Fruit fly (Drosophila melanogaster) whole organism, embryonic: ENCODE measurements around the gene CG32483.

Source experiments
- CG10209 ChIP-seq: fragments of 200-800 bp; sonication (Bioruptor generic); optimal IDR thresholded peaks from 3 replicates; lab custom pipeline; 2017; ENCODE audit warnings: missing biosample characterization, mild to moderate bottlenecking, missing genetic modification characterization, missing genetic modification reagents
- CG13775 ChIP-seq: fragments of 200-800 bp; sonication (Bioruptor generic); optimal IDR thresholded peaks from 3 replicates; lab custom pipeline; 2017; ENCODE audit warnings: missing biosample characterization, mild to moderate bottlenecking, missing genetic modification characterization
- CG15514 ChIP-seq: fragments of 200-800 bp; sonication (Bioruptor generic); optimal IDR thresholded peaks from 3 replicates; lab custom pipeline; 2017; ENCODE audit warnings: missing biosample characterization, missing genetic modification characterization, mild to moderate bottlenecking, moderate library complexity, missing genetic modification reagents
- CG3281 ChIP-seq: fragments of 200-800 bp; sonication (Bioruptor generic); optimal IDR thresholded peaks from 3 replicates; lab custom pipeline; 2017; ENCODE audit warnings: missing biosample characterization, mild to moderate bottlenecking, missing genetic modification characterization
- CG5953 ChIP-seq: fragments of 200-800 bp; sonication (Bioruptor generic); IDR thresholded peaks from 2 replicates; pipeline ENCODE4 v1.3.6; 2022; ENCODE audit warnings: missing biosample characterization, missing genetic modification characterization
- CG7556 ChIP-seq: fragments of 200-800 bp; sonication (Bioruptor generic); optimal IDR thresholded peaks from 2 replicates; lab custom pipeline; 2017; ENCODE audit warnings: missing biosample characterization, mild to moderate bottlenecking, missing genetic modification characterization
- MBD-R2 ChIP-seq: fragments of 200-800 bp; sonication (Bioruptor generic); IDR thresholded peaks from 2 replicates; pipeline ENCODE4 v1.3.6; 2022; ENCODE audit warnings: missing biosample characterization, missing genetic modification characterization
- MESR4 ChIP-seq: fragments of 200-800 bp; sonication (Bioruptor generic); optimal IDR thresholded peaks from 2 replicates; lab custom pipeline; 2018; ENCODE audit warnings: missing biosample characterization, mild to moderate bottlenecking, missing genetic modification characterization, moderate library complexity
- Spps ChIP-seq: fragments of 200-800 bp; sonication (Bioruptor generic); optimal IDR thresholded peaks from 2 replicates; lab custom pipeline; 2018; ENCODE audit warnings: missing biosample characterization, mild to moderate bottlenecking, missing genetic modification characterization
- amos ChIP-seq: fragments of 200-800 bp; sonication (Bioruptor generic); IDR thresholded peaks from 2 replicates; pipeline ENCODE4 v1.3.6; 2022; ENCODE audit warnings: missing biosample characterization, missing genetic modification characterization; ENCODE audit not compliant: partially characterized antibody
- gsb ChIP-seq: fragments of 200-800 bp; sonication (Bioruptor generic); IDR thresholded peaks from 2 replicates; pipeline ENCODE4 v1.3.6; 2022; ENCODE audit warnings: missing biosample characterization, missing genetic modification characterization
- ind ChIP-seq: fragments of 200-800 bp; sonication (Bioruptor generic); optimal IDR thresholded peaks from 3 replicates; lab custom pipeline; 2016; ENCODE audit warnings: missing biosample characterization, missing genetic modification characterization
- lmd ChIP-seq: fragments of 200-800 bp; sonication (Bioruptor generic); IDR thresholded peaks from 2 replicates; pipeline ENCODE4 v1.3.6; 2022; ENCODE audit warnings: missing biosample characterization, missing genetic modification characterization
- phol ChIP-seq: fragments of 200-800 bp; sonication (Bioruptor generic); optimal IDR thresholded peaks from 3 replicates; lab custom pipeline; 2018; ENCODE audit warnings: missing biosample characterization, mild to moderate bottlenecking, missing genetic modification characterization, moderate library complexity

DNA sequence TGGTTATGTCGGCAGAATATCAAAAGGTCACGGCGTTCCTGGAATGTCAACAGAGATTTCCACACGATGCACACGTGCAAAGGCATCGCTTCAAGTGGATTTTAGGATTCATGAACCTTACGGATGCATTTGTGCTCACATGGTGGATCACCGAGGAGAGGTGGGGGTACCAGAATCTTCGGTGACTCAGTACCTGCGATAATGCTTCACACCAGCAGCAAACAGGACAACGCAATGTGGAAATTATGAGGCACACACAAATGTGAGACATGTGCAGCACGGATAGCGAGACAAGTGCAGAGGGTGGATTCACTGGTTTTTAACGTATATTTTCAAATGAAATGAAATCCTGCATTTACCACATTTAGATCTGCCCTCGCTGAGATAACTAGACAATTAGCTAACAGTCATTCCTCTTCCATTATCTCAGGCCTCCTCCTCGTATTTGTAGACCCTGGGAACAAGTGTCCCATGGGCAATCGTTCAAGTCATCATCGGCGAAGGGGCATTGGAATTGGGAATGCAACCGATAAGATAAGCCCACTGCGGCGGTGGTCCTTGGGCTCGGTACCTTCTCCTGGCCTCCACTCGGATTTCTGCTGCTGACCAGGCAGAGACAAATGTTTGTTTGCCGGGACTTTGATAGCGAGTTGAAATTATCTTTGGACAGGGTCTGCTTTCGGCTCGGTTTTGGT lies 36.8 kb upstream of the CG32483 start:
- TF ChIP-seq amos (GFP tag; lab: Robert Waterston, UW) (no peak), phol (no peak), gsb (GFP tag; lab: Robert Waterston, UW) (no peak), CG3281 (GFP tag; lab: Kevin White, UChicago) (no peak), CG10209 (no peak), MESR4 (no peak), CG7556 (GFP tag; lab: Kevin White, UChicago) (no peak), CG13775 (GFP tag; lab: Kevin White, UChicago) (no peak), lmd (GFP tag; lab: Robert Waterston, UW) (no peak), Spps (tag; lab: Kevin White, UChicago) (no peak), CG15514 (GFP tag; lab: Kevin White, UChicago) (no peak), CG5953 (no peak), ind (GFP tag; lab: Kevin White, UChicago) (no peak), MBD-R2 (GFP tag; lab: Robert Waterston, UW) (no peak)
